Fruit fly (Drosophila melanogaster): ENCODE measurements around the gene Alp11.

Gene Alp11

dm6 chrX:15591721-15592491 is 4.4 kb downstream of the Alp11 start (continued):
- TF ChIP-seq CG33557 (GFP tag; optimal IDR thresholded peaks at IDR 0.05) (no peak), HmgD (GFP tag; optimal IDR thresholded peaks at IDR 0.05) (no peak), Meics (GFP tag; optimal IDR thresholded peaks at IDR 0.05) (peak; percentile 36), row (GFP tag; IDR thresholded peaks at IDR 0.05) (peak; percentile 70), CG1832 (GFP tag; optimal IDR thresholded peaks at IDR 0.05) (no peak), Hmr (GFP tag; optimal IDR thresholded peaks at IDR 0.05) (peak; percentile 42), Kr (GFP tag; optimal IDR thresholded peaks at IDR 0.05) (no peak), dmrt11E (tag; optimal IDR thresholded peaks at IDR 0.05) (peak; percentile 18), CG13424 (tag; optimal IDR thresholded peaks at IDR 0.05) (peak; percentile 53), jigr1 (GFP tag; IDR thresholded peaks at IDR 0.05) (no peak), twi (tag; optimal IDR thresholded peaks at IDR 0.05) (no peak), CG9437 (GFP tag; optimal IDR thresholded peaks at IDR 0.05) (no peak), CG12236 (GFP tag; optimal IDR thresholded peaks at IDR 0.05) (no peak), CG12299 (tag; optimal IDR thresholded peaks at IDR 0.05) (no peak), croc (GFP tag; conservative IDR thresholded peaks at IDR 0.05) (0 out of 3 replicates have a peak, but pooled peaks have one; percentile 30), Sox102F (GFP tag; optimal IDR thresholded peaks at IDR 0.05) (peak; percentile 58), Hmx (GFP tag; optimal IDR thresholded peaks at IDR 0.05) (no peak), Atf3 (GFP tag; optimal IDR thresholded peaks at IDR 0.05) (no peak), knrl (GFP tag; IDR thresholded peaks at IDR 0.05; ENCODE audit: partially characterized antibody) (no peak), Awh (GFP tag; IDR thresholded peaks at IDR 0.05) (peak; percentile 45; the same call in 1 of the 2 replicates), Ssrp (tag; optimal IDR thresholded peaks at IDR 0.05) (peak; percentile 16), CG4707 (GFP tag; optimal IDR thresholded peaks at IDR 0.05) (no peak), CG2120 (GFP tag; optimal IDR thresholded peaks at IDR 0.05) (peak; percentile 54), Pdp1 (GFP tag; optimal IDR thresholded peaks at IDR 0.05) (peak; percentile 42 to 78), Myb (GFP tag; optimal IDR thresholded peaks at IDR 0.05) (peak; percentile 4), CG2199 (GFP tag; IDR thresholded peaks at IDR 0.05) (no peak), CG11456 (GFP tag; IDR thresholded peaks at IDR 0.05) (peak; percentile 49; the same call in 1 of the 3 replicates), chn (GFP tag; optimal IDR thresholded peaks at IDR 0.05) (peak; percentile 16), CG3838 (GFP tag; optimal IDR thresholded peaks at IDR 0.05) (peak; percentile 27), CG17359 (tag; optimal IDR thresholded peaks at IDR 0.05) (peak; percentile 58), odd (GFP tag; optimal IDR thresholded peaks at IDR 0.05) (no peak), oc (tag; optimal IDR thresholded peaks at IDR 0.05) (no peak), pros (GFP tag; optimal IDR thresholded peaks at IDR 0.05) (no peak), Stat92E (GFP tag; optimal IDR thresholded peaks at IDR 0.05) (no peak), CG10321 (GFP tag; IDR thresholded peaks at IDR 0.05) (no peak), usp (GFP tag; optimal IDR thresholded peaks at IDR 0.05) (no peak), CG12942 (GFP tag; optimal IDR thresholded peaks at IDR 0.05) (peak; percentile 4), sqz (GFP tag; optimal IDR thresholded peaks at IDR 0.05) (no peak), aop (GFP tag; IDR thresholded peaks at IDR 0.05) (no peak), CG12071 (GFP tag; optimal IDR thresholded peaks at IDR 0.05) (peak; percentile 9), btn (GFP tag; optimal IDR thresholded peaks at IDR 0.05) (no peak), trh (GFP tag; optimal IDR thresholded peaks at IDR 0.05) (no peak), CG9876 (GFP tag; optimal IDR thresholded peaks at IDR 0.05) (no peak), bowl (GFP tag; IDR thresholded peaks at IDR 0.05) (no peak), hkb (optimal IDR thresholded peaks at IDR 0.05) (no peak), hkb (GFP tag; IDR thresholded peaks at IDR 0.05) (peak; percentile 60; the same call in 1 of the 2 replicates), chinmo (GFP tag; IDR thresholded peaks at IDR 0.05; ENCODE audit: partially characterized antibody) (no peak), CG17361 (GFP tag; IDR thresholded peaks at IDR 0.05) (peak; percentile 51; the same call in 1 of the 3 replicates), PHDP (tag; optimal IDR thresholded peaks at IDR 0.05) (peak; percentile 59)

Data from whole organism, embryonic.